Worm (Caenorhabditis elegans) whole organism, L4 larva: ENCODE data around the gene Y39G8B.10.

Experiments
- F10B5.3 ChIP-seq: sonication (generic microtip); optimal IDR thresholded peaks from 2 replicates; lab custom pipeline; 2016; ENCODE audit warnings: mild to moderate bottlenecking, missing genetic modification characterization, missing compliant biosample characterization
- F26F4.8 ChIP-seq: fragments of 200-800 bp; sonication (Bioruptor generic); conservative IDR thresholded peaks from 2 replicates; pipeline ENCODE4 v1.3.6; 2022; ENCODE audit warnings: missing genetic modification characterization, missing compliant biosample characterization
- F44E2.7 ChIP-seq: fragments of 200-800 bp; sonication (Bioruptor generic); IDR thresholded peaks from 2 replicates; pipeline ENCODE4 v2.1.2; 2022; ENCODE audit warnings: missing genetic modification characterization, missing compliant biosample characterization
- ZK546.5 ChIP-seq, 2 experiments: sonication (generic microtip); optimal IDR thresholded peaks; 2 replicates each; lab custom pipeline; 2017; ENCODE audit warnings: missing biosample characterization in 2 of 2, missing genetic modification characterization in 2 of 2
- aha-1 ChIP-seq: fragments of 150-350 bp; peaks from one replicate; lab custom pipeline; 2014; ENCODE audit warnings: missing biosample characterization, missing genetic modification characterization
- aly-2 ChIP-seq: sonication (generic microtip); optimal IDR thresholded peaks from 2 replicates; lab custom pipeline; 2018; ENCODE audit warnings: missing biosample characterization, missing genetic modification characterization
- arid-1 ChIP-seq: fragments of 200-800 bp; sonication (Bioruptor generic); conservative IDR thresholded peaks from 2 replicates; pipeline ENCODE4 v1.3.6; 2022; ENCODE audit warnings: missing genetic modification reagents, missing genetic modification characterization, missing compliant biosample characterization
- ceh-28 ChIP-seq: fragments of 150-350 bp; optimal IDR thresholded peaks from 2 replicates; lab custom pipeline; 2014; ENCODE audit warnings: missing biosample characterization, missing genetic modification reagents, missing genetic modification characterization
- ctbp-1 ChIP-seq: fragments of 200-800 bp; sonication (Bioruptor generic); IDR thresholded peaks from 2 replicates; pipeline ENCODE4 v1.3.6; 2022; ENCODE audit warnings: missing genetic modification reagents, missing genetic modification characterization, missing compliant biosample characterization
- daf-16 ChIP-seq, 3 experiments: sonication (generic microtip); optimal IDR thresholded peaks; 2 replicates each; lab custom pipeline; 2016 to 2017; ENCODE audit warnings: missing genetic modification characterization in 3 of 3, missing genetic modification reagents in 3 of 3, mild to moderate bottlenecking in 2 of 3, missing compliant biosample characterization in 2 of 3, missing biosample characterization in 1 of 3, moderate library complexity in 1 of 3
- dmd-6 ChIP-seq: fragments of 200-800 bp; sonication (Bioruptor generic); IDR thresholded peaks from 2 replicates; pipeline ENCODE4 v1.3.6; 2022; ENCODE audit warnings: missing genetic modification reagents, missing genetic modification characterization, missing compliant biosample characterization
- dmd-9 ChIP-seq: fragments of 200-800 bp; sonication (Bioruptor generic); IDR thresholded peaks from 2 replicates; pipeline ENCODE4 v1.3.6; 2022; ENCODE audit warnings: missing genetic modification reagents, missing genetic modification characterization, missing compliant biosample characterization
- duxl-1 ChIP-seq: sonication (generic microtip); optimal IDR thresholded peaks from 2 replicates; lab custom pipeline; 2016; ENCODE audit warnings: mild to moderate bottlenecking, missing genetic modification characterization, moderate library complexity, missing compliant biosample characterization; ENCODE audit not compliant: poor library complexity
- dve-1 ChIP-seq: sonication (generic microtip); optimal IDR thresholded peaks from 2 replicates; lab custom pipeline; 2017; ENCODE audit warnings: antibody characterized with exemption, mild to moderate bottlenecking, missing genetic modification characterization, missing compliant biosample characterization; ENCODE audit not compliant: insufficient read depth
- egl-27 ChIP-seq: sonication (generic microtip); optimal IDR thresholded peaks from 3 replicates; lab custom pipeline; 2017; ENCODE audit warnings: missing biosample characterization, missing genetic modification reagents, missing genetic modification characterization
- egl-43 ChIP-seq: fragments of 200-800 bp; sonication (Bioruptor generic); IDR thresholded peaks from 2 replicates; pipeline ENCODE4 v1.3.6; 2022; ENCODE audit warnings: missing genetic modification reagents, missing genetic modification characterization, missing compliant biosample characterization
- fkh-10 ChIP-seq: fragments of 150-350 bp; optimal IDR thresholded peaks from 2 replicates; lab custom pipeline; 2014; ENCODE audit warnings: missing biosample characterization, missing genetic modification reagents, missing genetic modification characterization
- gei-8 ChIP-seq: fragments of 200-800 bp; sonication (Bioruptor generic); optimal IDR thresholded peaks from 2 replicates; lab custom pipeline; 2018; ENCODE audit warnings: mild to moderate bottlenecking, missing genetic modification characterization, missing compliant biosample characterization
- hlh-11 ChIP-seq: fragments of 200-800 bp; sonication (Bioruptor generic); optimal IDR thresholded peaks from 2 replicates; lab custom pipeline; 2018; ENCODE audit warnings: mild to moderate bottlenecking, missing genetic modification characterization, missing compliant biosample characterization
- hmg-1.1 ChIP-seq: fragments of 200-800 bp; sonication (Bioruptor generic); IDR thresholded peaks from 2 replicates; pipeline ENCODE4 v1.3.6; 2022; ENCODE audit warnings: missing genetic modification reagents, missing genetic modification characterization, missing compliant biosample characterization
- lim-7 ChIP-seq: fragments of 200-800 bp; sonication (Bioruptor generic); IDR thresholded peaks from 2 replicates; pipeline ENCODE4 v1.3.6; 2022; ENCODE audit warnings: missing genetic modification characterization, missing compliant biosample characterization
- lin-13 ChIP-seq: fragments of 150-350 bp; optimal IDR thresholded peaks from 2 replicates; lab custom pipeline; 2014; ENCODE audit warnings: missing biosample characterization, missing genetic modification reagents, missing genetic modification characterization
- lin-38 ChIP-seq: fragments of 200-800 bp; sonication (Bioruptor generic); IDR thresholded peaks from 2 replicates; pipeline ENCODE4 v1.3.6; 2022; ENCODE audit warnings: missing genetic modification reagents, missing genetic modification characterization, missing compliant biosample characterization
- madf-5 ChIP-seq, 2 experiments: fragments of 200-800 bp; sonication (Bioruptor generic); IDR thresholded peaks; 2 replicates each; pipeline ENCODE4 v1.3.6; 2022; ENCODE audit warnings: missing compliant biosample characterization in 2 of 2, missing genetic modification characterization in 2 of 2
- mdl-1 ChIP-seq, 2 experiments: fragments of 150-350 bp in 1 of 2; sonication (generic microtip) in 1 of 2; optimal IDR thresholded peaks; 2 replicates each; lab custom pipeline; 2014 to 2017; ENCODE audit warnings: missing biosample characterization in 2 of 2, missing genetic modification characterization in 2 of 2
- mdt-29 ChIP-seq: fragments of 200-800 bp; sonication (Bioruptor generic); IDR thresholded peaks from 2 replicates; pipeline ENCODE4 v1.3.6; 2022; ENCODE audit warnings: missing genetic modification reagents, missing genetic modification characterization, missing compliant biosample characterization
- mes-2 ChIP-seq: sonication (generic microtip); optimal IDR thresholded peaks from 2 replicates; lab custom pipeline; 2016; ENCODE audit warnings: missing genotype, mild to moderate bottlenecking, missing genetic modification characterization, missing compliant biosample characterization; ENCODE audit not compliant: poor library complexity, severe bottlenecking
- mxl-3 ChIP-seq: fragments of 200-800 bp; sonication (Bioruptor generic); optimal IDR thresholded peaks from 2 replicates; lab custom pipeline; 2018; ENCODE audit warnings: mild to moderate bottlenecking, missing genetic modification characterization, missing compliant biosample characterization
- nhr-28 ChIP-seq: fragments of 150-350 bp; optimal IDR thresholded peaks from 2 replicates; lab custom pipeline; 2014; ENCODE audit warnings: missing biosample characterization, missing genetic modification characterization
- nhr-42 ChIP-seq: fragments of 200-800 bp; sonication (Bioruptor generic); IDR thresholded peaks from 2 replicates; pipeline ENCODE4 v1.3.6; 2022; ENCODE audit warnings: missing genetic modification characterization, missing compliant biosample characterization
- pqm-1 ChIP-seq: sonication (generic microtip); optimal IDR thresholded peaks from 2 replicates; lab custom pipeline; 2017; ENCODE audit warnings: missing biosample characterization, missing genetic modification characterization
- skn-1 ChIP-seq: fragments of 150-350 bp; optimal IDR thresholded peaks from 2 replicates; lab custom pipeline; 2014; ENCODE audit warnings: missing biosample characterization, missing genetic modification characterization
- snpc-4 ChIP-seq: fragments of 150-350 bp; optimal IDR thresholded peaks from 2 replicates; lab custom pipeline; 2014; ENCODE audit warnings: missing biosample characterization, missing genetic modification characterization
- unc-130 ChIP-seq: sonication (generic microtip); optimal IDR thresholded peaks from 2 replicates; lab custom pipeline; 2016; ENCODE audit warnings: missing genetic modification reagents, missing genetic modification characterization, missing compliant biosample characterization
- unc-62 ChIP-seq, 3 experiments: fragments of 150-350 bp in 1 of 3; sonication (generic microtip); optimal IDR thresholded peaks in 2 of 3; peaks in 1 of 3; 1 replicate in 1 of 3; 2 replicates in 2 of 3; lab custom pipeline; 2014 to 2017; ENCODE audit warnings: missing biosample characterization in 3 of 3, missing genetic modification characterization in 3 of 3, missing genetic modification reagents in 3 of 3, missing genotype in 1 of 3
- zfp-3 ChIP-seq: fragments of 200-800 bp; sonication (Bioruptor generic); conservative IDR thresholded peaks from 2 replicates; pipeline ENCODE4 v1.3.6; 2022; ENCODE audit warnings: missing genetic modification reagents, missing genetic modification characterization, missing compliant biosample characterization
- zip-11 ChIP-seq: fragments of 200-800 bp; sonication (Bioruptor generic); IDR thresholded peaks from 2 replicates; pipeline ENCODE4 v1.3.6; 2022; ENCODE audit warnings: missing genetic modification characterization, missing compliant biosample characterization

Y39G8B.10 gene

ce11 chrII:14018192-14018591 is 35.3 kb upstream of the Y39G8B.10 start (continued):
- TF ChIP-seq egl-27 = no peak
- TF ChIP-seq F10B5.3 = peak; percentile 80
- TF ChIP-seq mes-2 (tag; lab: Kevin White, UChicago) = peak; percentile 73
- no peak for TF ChIP-seq skn-1 (tag; lab: Kevin White, UChicago)
- TF ChIP-seq snpc-4 = peak; percentile 98
- TF ChIP-seq ctbp-1 (GFP tag; lab: Robert Waterston, UW) = peak; percentile 71

- TF ChIP-seq dve-1 (tag; lab: Kevin White, UChicago) (peak; percentile 13), pqm-1 (tag; lab: Kevin White, UChicago) (no peak), daf-16 (GFP tag; optimal IDR thresholded peaks at IDR 0.05; lab: Kevin White, UChicago) (no peak), daf-16 (tag; optimal IDR thresholded peaks at IDR 0.05; lab: Kevin White, UChicago) (peak; percentile 18)
These were observed 34.0 kb upstream of the Y39G8B.10 start, which contains the start of gene cyp-37A1 for ce11 chrII:14016865-14017264. TSS of gene cyp-37A1 (minus strand) at chrII:14016965.

- TF ChIP-seq F44E2.7 (GFP tag; lab: Robert Waterston, UW) (0 out of 2 replicates have a peak, but pooled peaks have one; percentile 29), gei-8 (no peak), aha-1 (tag; lab: Kevin White, UChicago) (peak; percentile 93)
These were observed 31.7 kb upstream of the Y39G8B.10 start for ce11 chrII:14014637-14015036.

- TF ChIP-seq pqm-1 (tag; lab: Kevin White, UChicago) = peak; percentile 80
- TF ChIP-seq nhr-42 (GFP tag; lab: Robert Waterston, UW) = 0 out of 2 replicates have a peak, but pooled peaks have one; percentile 52
- no peak for TF ChIP-seq daf-16 (GFP tag; optimal IDR thresholded peaks at IDR 0.05; lab: Kevin White, UChicago)
- TF ChIP-seq daf-16 (tag; optimal IDR thresholded peaks at IDR 0.05; lab: Kevin White, UChicago) = peak; percentile 45
- peak; percentile 7 for TF ChIP-seq hlh-11 (tag; lab: Kevin White, UChicago)
- TF ChIP-seq lin-38 = no peak
- TF ChIP-seq lim-7 (GFP tag; lab: Robert Waterston, UW) = no peak
- peak in 1 of 2 experiments; percentile 58 for TF ChIP-seq unc-62 (GFP tag; optimal IDR thresholded peaks at IDR 0.05 in 1 of 2; lab: Kevin White, UChicago)
- no peak for TF ChIP-seq unc-62 (tag; optimal IDR thresholded peaks at IDR 0.05; lab: Kevin White, UChicago)
- 0 out of 2 replicates have a peak, but pooled peaks have one; percentile 30 for TF ChIP-seq egl-43
- peak; percentile 14; the same call in 1 of the 2 replicates for TF ChIP-seq dmd-6 (GFP tag; lab: Robert Waterston, UW)
- TF ChIP-seq nhr-28 = peak; percentile 41
- peak; percentile 63 for TF ChIP-seq lin-13 (GFP tag; lab: Kevin White, UChicago)
- 0 out of 2 replicates have a peak, but pooled peaks have one; percentile 18 for TF ChIP-seq zfp-3 (GFP tag; lab: Robert Waterston, UW)
- TF ChIP-seq dve-1 (tag; lab: Kevin White, UChicago) = peak; percentile 4
- TF ChIP-seq zip-11 (GFP tag; lab: Robert Waterston, UW) = no peak
These were observed 27.9 kb upstream of the Y39G8B.10 start, which contains the start of gene F01D5.8 for ce11 chrII:14010656-14011376. TSS of gene F01D5.8 (plus strand) at chrII:14010706.

ce11 chrII:14008359-14008758 is 25.4 kb upstream of the Y39G8B.10 start, which contains the start of gene F01D5.7:
TSS of gene F01D5.7 (plus strand) at chrII:14008659.
- no peak for TF ChIP-seq arid-1 (GFP tag; lab: Robert Waterston, UW)

ce11 chrII:14006210-14006609 is 23.3 kb upstream of the Y39G8B.10 start, which contains the start of gene F01D5.6:
TSS of gene F01D5.6 (plus strand) at chrII:14006510.
- TF ChIP-seq dmd-9 = no peak
- no peak for TF ChIP-seq hmg-1.1
- TF ChIP-seq F26F4.8 (GFP tag; lab: Robert Waterston, UW) = no peak
- no peak for TF ChIP-seq aly-2 (tag; lab: Kevin White, UChicago)
- no peak for TF ChIP-seq mxl-3 (GFP tag; lab: Kevin White, UChicago)
- TF ChIP-seq mdl-1 (tag; optimal IDR thresholded peaks at IDR 0.05; lab: Kevin White, UChicago) = no peak
- no peak for TF ChIP-seq ceh-28
- TF ChIP-seq egl-27 = no peak
- no peak for TF ChIP-seq madf-5 (GFP tag; IDR thresholded peaks at IDR 0.05; lab: Robert Waterston, UW)
- TF ChIP-seq fkh-10 = no peak
- no peak for TF ChIP-seq unc-130
- no peak for TF ChIP-seq mes-2 (tag; lab: Kevin White, UChicago)
- no peak for TF ChIP-seq mdt-29
- TF ChIP-seq lin-38 = no peak
- no peak for TF ChIP-seq skn-1 (tag; lab: Kevin White, UChicago)
- no peak for TF ChIP-seq nhr-42 (GFP tag; lab: Robert Waterston, UW)
- TF ChIP-seq lim-7 (GFP tag; lab: Robert Waterston, UW) = no peak
- TF ChIP-seq ZK546.5 (tag; optimal IDR thresholded peaks at IDR 0.05; lab: Kevin White, UChicago) = no peak
- TF ChIP-seq duxl-1 (tag; lab: Kevin White, UChicago) = no peak
